Worm (Caenorhabditis elegans) whole organism, mixed stage, embryonic: Measurements from ENCODE around the gene K11D12.6.

ENCODE experiments used
- M03D4.4 ChIP-seq: sonication (generic microtip); optimal IDR thresholded peaks from 2 replicates; lab custom pipeline; 2017; ENCODE audit warnings: mild to moderate bottlenecking, missing genetic modification characterization, missing compliant biosample characterization
- bed-3 ChIP-seq: fragments of 200-800 bp; sonication (Bioruptor generic); optimal IDR thresholded peaks from 3 replicates; lab custom pipeline; 2018; ENCODE audit warnings: mild to moderate bottlenecking, missing genetic modification characterization, moderate library complexity, missing compliant biosample characterization
- blmp-1 ChIP-seq: fragments of 150-350 bp; optimal IDR thresholded peaks from 2 replicates; lab custom pipeline; 2014; ENCODE audit warnings: missing biosample characterization, missing genetic modification characterization
- ceh-39 ChIP-seq: fragments of 150-350 bp; optimal IDR thresholded peaks from 2 replicates; lab custom pipeline; 2014; ENCODE audit warnings: missing biosample characterization, missing genetic modification characterization
- ceh-43 ChIP-seq: fragments of 200-800 bp; sonication (Bioruptor generic); optimal IDR thresholded peaks from 2 replicates; lab custom pipeline; 2018; ENCODE audit warnings: mild to moderate bottlenecking, missing genetic modification characterization, moderate library complexity, missing compliant biosample characterization
- ceh-83 ChIP-seq: fragments of 200-800 bp; sonication (Bioruptor generic); optimal IDR thresholded peaks from 2 replicates; lab custom pipeline; 2018; ENCODE audit warnings: mild to moderate bottlenecking, missing genetic modification characterization, missing compliant biosample characterization
- ces-1 ChIP-seq: fragments of 150-350 bp; optimal IDR thresholded peaks from 2 replicates; lab custom pipeline; 2014; ENCODE audit warnings: missing biosample characterization, missing genetic modification reagents, missing genetic modification characterization
- cnd-1 ChIP-seq: fragments of 200-800 bp; sonication (Bioruptor generic); optimal IDR thresholded peaks from 2 replicates; lab custom pipeline; 2018; ENCODE audit warnings: mild to moderate bottlenecking, missing genetic modification characterization, missing compliant biosample characterization
- drap-1 ChIP-seq: fragments of 200-800 bp; sonication (Bioruptor generic); optimal IDR thresholded peaks from 3 replicates; lab custom pipeline; 2018; ENCODE audit warnings: mild to moderate bottlenecking, missing genetic modification characterization, missing compliant biosample characterization
- elt-1 ChIP-seq: sonication (generic microtip); optimal IDR thresholded peaks from 2 replicates; lab custom pipeline; 2017; ENCODE audit warnings: missing genetic modification characterization, mild to moderate bottlenecking, missing compliant biosample characterization, antibody characterized with exemption, moderate library complexity, borderline replicate concordance; ENCODE audit not compliant: insufficient read depth
- elt-3 ChIP-seq: fragments of 150-350 bp; optimal IDR thresholded peaks from 2 replicates; lab custom pipeline; 2014; ENCODE audit warnings: missing biosample characterization, missing genetic modification characterization
- hlh-1 ChIP-seq: fragments of 150-350 bp; optimal IDR thresholded peaks from 2 replicates; lab custom pipeline; 2014; ENCODE audit warnings: missing biosample characterization, missing genetic modification reagents, missing genetic modification characterization
- lin-13 ChIP-seq: fragments of 150-350 bp; optimal IDR thresholded peaks from 2 replicates; lab custom pipeline; 2014; ENCODE audit warnings: missing biosample characterization, missing genetic modification characterization
- lin-32 ChIP-seq: fragments of 200-800 bp; sonication (Bioruptor generic); optimal IDR thresholded peaks from 2 replicates; lab custom pipeline; 2018; ENCODE audit warnings: mild to moderate bottlenecking, missing genetic modification characterization, missing compliant biosample characterization
- lsy-2 ChIP-seq: fragments of 150-350 bp; optimal IDR thresholded peaks from 2 replicates; lab custom pipeline; 2014; ENCODE audit warnings: missing biosample characterization, missing genetic modification characterization
- mab-5 ChIP-seq: fragments of 150-350 bp; optimal IDR thresholded peaks from 2 replicates; lab custom pipeline; 2014; ENCODE audit warnings: missing biosample characterization, missing genetic modification characterization
- mep-1 ChIP-seq: fragments of 150-350 bp; optimal IDR thresholded peaks from 2 replicates; lab custom pipeline; 2017; ENCODE audit warnings: missing biosample characterization, missing genetic modification reagents, missing genetic modification characterization, inconsistent platforms
- mls-2 ChIP-seq: sonication (generic microtip); optimal IDR thresholded peaks from 2 replicates; lab custom pipeline; 2016; ENCODE audit warnings: mild to moderate bottlenecking, missing genetic modification characterization, moderate library complexity, missing compliant biosample characterization
- nhr-12 ChIP-seq: fragments of 150-350 bp; optimal IDR thresholded peaks from 2 replicates; lab custom pipeline; 2014; ENCODE audit warnings: missing biosample characterization, missing genetic modification characterization
- nhr-2 ChIP-seq: fragments of 150-350 bp; optimal IDR thresholded peaks from 2 replicates; lab custom pipeline; 2014; ENCODE audit warnings: missing biosample characterization, missing genetic modification characterization
- nhr-237 ChIP-seq: fragments of 150-350 bp; optimal IDR thresholded peaks from 2 replicates; lab custom pipeline; 2014; ENCODE audit warnings: missing biosample characterization, missing genetic modification characterization
- nhr-28 ChIP-seq: fragments of 150-350 bp; optimal IDR thresholded peaks from 2 replicates; lab custom pipeline; 2014; ENCODE audit warnings: missing biosample characterization, missing genetic modification characterization
- nhr-76 ChIP-seq: sonication (generic microtip); optimal IDR thresholded peaks from 2 replicates; lab custom pipeline; 2017; ENCODE audit warnings: missing biosample characterization, missing genetic modification characterization
- pha-4 ChIP-seq: fragments of 150-350 bp; optimal IDR thresholded peaks from 2 replicates; lab custom pipeline; 2018; ENCODE audit warnings: missing biosample characterization, missing genetic modification reagents, missing genetic modification characterization
- sem-2 ChIP-seq: fragments of 200-800 bp; sonication (Bioruptor generic); optimal IDR thresholded peaks from 2 replicates; lab custom pipeline; 2018; ENCODE audit warnings: mild to moderate bottlenecking, missing genetic modification characterization, missing compliant biosample characterization
- sptf-1 ChIP-seq: sonication (generic microtip); optimal IDR thresholded peaks from 2 replicates; lab custom pipeline; 2017; ENCODE audit warnings: mild to moderate bottlenecking, missing genetic modification characterization, moderate library complexity, missing compliant biosample characterization
- tbx-8 ChIP-seq: fragments of 200-800 bp; sonication (Bioruptor generic); optimal IDR thresholded peaks from 2 replicates; lab custom pipeline; 2018; ENCODE audit warnings: mild to moderate bottlenecking, missing genetic modification characterization, moderate library complexity, missing compliant biosample characterization
- unc-120 ChIP-seq: sonication (generic microtip); optimal IDR thresholded peaks from 2 replicates; lab custom pipeline; 2017; ENCODE audit warnings: missing genetic modification characterization, missing compliant biosample characterization; ENCODE audit not compliant: poor library complexity, severe bottlenecking
- unc-39 ChIP-seq: fragments of 150-350 bp; optimal IDR thresholded peaks from 2 replicates; lab custom pipeline; 2014; ENCODE audit warnings: missing biosample characterization, missing genetic modification characterization
- unc-62 ChIP-seq: fragments of 150-350 bp; optimal IDR thresholded peaks from 2 replicates; lab custom pipeline; 2014; ENCODE audit warnings: missing biosample characterization, missing genetic modification reagents, missing genetic modification characterization
- ztf-11 ChIP-seq: fragments of 150-350 bp; optimal IDR thresholded peaks from 2 replicates; lab custom pipeline; 2014; ENCODE audit warnings: missing biosample characterization, missing genetic modification characterization

The K11D12.6 gene

ce11 chrV:5046558-5046957 is 11.6 kb upstream of the K11D12.6 start:
- TF ChIP-seq sem-2 (GFP tag; lab: Kevin White, UChicago) (no peak), ceh-43 (GFP tag; lab: Kevin White, UChicago) (no peak)

- TF ChIP-seq nhr-2 (no peak), pha-4 (no peak), unc-62 (GFP tag; lab: Kevin White, UChicago) (no peak), ztf-11 (no peak), mls-2 (tag; lab: Kevin White, UChicago) (no peak), mab-5 (no peak), cnd-1 (tag; lab: Kevin White, UChicago) (no peak), blmp-1 (tag; lab: Kevin White, UChicago) (no peak), lsy-2 (tag; lab: Kevin White, UChicago) (no peak), hlh-1 (tag; lab: Kevin White, UChicago) (no peak), drap-1 (GFP tag; lab: Kevin White, UChicago) (no peak), M03D4.4 (no peak), ceh-39 (tag; lab: Kevin White, UChicago) (no peak)
Observed at ce11 chrV:5046103-5046502, 11.1 kb upstream of the K11D12.6 start, which contains the start of gene exc-14. Gene exc-14, minus strand, starts transcription at chrV:5046203.

- TF ChIP-seq lin-13 (tag; lab: Kevin White, UChicago) (no peak), M03D4.4 (no peak), unc-120 (tag; lab: Kevin White, UChicago) (no peak), drap-1 (GFP tag; lab: Kevin White, UChicago) (no peak), unc-62 (GFP tag; lab: Kevin White, UChicago) (no peak), sptf-1 (no peak), nhr-237 (tag; lab: Kevin White, UChicago) (no peak)
- TF ChIP-seq, all 35 proteins: peak for 0
Observed at ce11 chrV:5040925-5041324, 6.0 kb upstream of the K11D12.6 start, which contains the start of gene K11D12.8. Gene K11D12.8, minus strand, starts transcription at chrV:5041001.

- TF ChIP-seq tbx-8 (GFP tag; lab: Kevin White, UChicago) (no peak), elt-3 (tag; lab: Kevin White, UChicago) (no peak), elt-1 (tag; lab: Kevin White, UChicago) (no peak), pha-4 (no peak), nhr-28 (no peak), nhr-76 (no peak), unc-62 (GFP tag; lab: Kevin White, UChicago) (no peak), nhr-2 (no peak), nhr-12 (tag; lab: Kevin White, UChicago) (no peak), ceh-83 (GFP tag; lab: Kevin White, UChicago) (no peak), cnd-1 (tag; lab: Kevin White, UChicago) (no peak), unc-39 (no peak), lin-32 (no peak), bed-3 (GFP tag; lab: Kevin White, UChicago) (no peak), mep-1 (no peak), unc-120 (tag; lab: Kevin White, UChicago) (no peak), mls-2 (tag; lab: Kevin White, UChicago) (no peak)
Observed at ce11 chrV:5039559-5039958, 4.6 kb upstream of the K11D12.6 start, which contains the start of gene K11D12.11. Gene K11D12.11, minus strand, starts transcription at chrV:5039600.

- TF ChIP-seq nhr-2 (peak; percentile 4), ces-1 (GFP tag; lab: Kevin White, UChicago) (no peak), elt-1 (tag; lab: Kevin White, UChicago) (peak; percentile 53)
Observed at ce11 chrV:5038449-5038848, 3.5 kb upstream of the K11D12.6 start.

- TF ChIP-seq pha-4 (no peak), ztf-11 (no peak), nhr-237 (tag; lab: Kevin White, UChicago) (no peak), nhr-28 (no peak), nhr-12 (tag; lab: Kevin White, UChicago) (no peak), elt-3 (tag; lab: Kevin White, UChicago) (no peak), ces-1 (GFP tag; lab: Kevin White, UChicago) (no peak), M03D4.4 (no peak), cnd-1 (tag; lab: Kevin White, UChicago) (no peak), sptf-1 (no peak)
Observed at ce11 chrV:5036364-5036763, 1.4 kb upstream of the K11D12.6 start, which contains the start of gene K11D12.7. Gene K11D12.7, minus strand, starts transcription at chrV:5036464.
